Fruit fly (Drosophila melanogaster) whole organism, embryonic: ENCODE data around the gene Prim1.
A peak's percentile ranks its signal among the peaks of the same experiment; 100 is the strongest.

Experiments
- B-H1 ChIP-seq: fragments of 200-800 bp; sonication (Bioruptor generic); IDR thresholded peaks from 3 replicates; pipeline ENCODE4 v1.3.6; 2022; ENCODE audit warnings: missing biosample characterization, missing genetic modification characterization
- BEAF-32 ChIP-seq: fragments of 200-800 bp; sonication (Bioruptor generic); optimal IDR thresholded peaks from 3 replicates; lab custom pipeline; 2017; ENCODE audit warnings: missing biosample characterization, missing genetic modification characterization, mild to moderate bottlenecking, moderate library complexity, missing genetic modification reagents
- CG10543 ChIP-seq: fragments of 200-800 bp; sonication (Bioruptor generic); optimal IDR thresholded peaks from 3 replicates; lab custom pipeline; 2017; ENCODE audit warnings: missing biosample characterization, mild to moderate bottlenecking, missing genetic modification characterization, moderate library complexity
- CG11695 ChIP-seq: fragments of 200-800 bp; sonication (Bioruptor generic); IDR thresholded peaks from 3 replicates; pipeline ENCODE4 v1.3.6; 2022; ENCODE audit warnings: missing biosample characterization, missing genetic modification characterization
- CG12071 ChIP-seq: fragments of 200-800 bp; sonication (Bioruptor generic); optimal IDR thresholded peaks from 3 replicates; lab custom pipeline; 2018; ENCODE audit warnings: missing biosample characterization, mild to moderate bottlenecking, missing genetic modification characterization
- CG15479 ChIP-seq: fragments of 200-800 bp; sonication (Bioruptor generic); optimal IDR thresholded peaks from 3 replicates; lab custom pipeline; 2019; ENCODE audit warnings: missing biosample characterization, mild to moderate bottlenecking, missing genetic modification characterization, moderate library complexity
- CG15514 ChIP-seq: fragments of 200-800 bp; sonication (Bioruptor generic); optimal IDR thresholded peaks from 3 replicates; lab custom pipeline; 2017; ENCODE audit warnings: missing biosample characterization, missing genetic modification characterization, mild to moderate bottlenecking, moderate library complexity, missing genetic modification reagents
- CG17328 ChIP-seq: fragments of 200-800 bp; sonication (Bioruptor generic); IDR thresholded peaks from 2 replicates; pipeline ENCODE4 v1.3.6; 2022; ENCODE audit warnings: missing biosample characterization, missing genetic modification characterization
- CG1792 ChIP-seq: fragments of 200-800 bp; sonication (Bioruptor generic); optimal IDR thresholded peaks from 2 replicates; lab custom pipeline; 2016; ENCODE audit warnings: missing biosample characterization, missing genetic modification characterization
- CG2712 ChIP-seq: fragments of 200-800 bp; optimal IDR thresholded peaks from 3 replicates; lab custom pipeline; 2019; ENCODE audit warnings: missing biosample characterization, mild to moderate bottlenecking, missing genetic modification characterization, moderate library complexity
- CG34422 ChIP-seq: fragments of 200-800 bp; sonication (Bioruptor generic); IDR thresholded peaks from 3 replicates; pipeline ENCODE4 v1.3.6; 2022; ENCODE audit warnings: missing biosample characterization, missing genetic modification characterization
- CG4617 ChIP-seq: fragments of 200-800 bp; sonication (Bioruptor generic); optimal IDR thresholded peaks from 3 replicates; lab custom pipeline; 2016; ENCODE audit warnings: missing biosample characterization, missing genetic modification characterization, borderline replicate concordance
- CG5245 ChIP-seq: fragments of 200-800 bp; sonication (Bioruptor generic); optimal IDR thresholded peaks from 3 replicates; lab custom pipeline; 2016; ENCODE audit warnings: missing biosample characterization, missing genetic modification characterization
- CG6175 ChIP-seq: fragments of 200-800 bp; sonication (Bioruptor generic); IDR thresholded peaks from 3 replicates; pipeline ENCODE4 v1.3.6; 2022; ENCODE audit warnings: missing biosample characterization, missing genetic modification characterization
- CG8281 ChIP-seq: fragments of 200-800 bp; sonication (Bioruptor generic); optimal IDR thresholded peaks from 2 replicates; lab custom pipeline; 2018; ENCODE audit warnings: missing biosample characterization, mild to moderate bottlenecking, missing genetic modification characterization, moderate library complexity
- CkIIα-i1 ChIP-seq: fragments of 200-800 bp; sonication (Bioruptor generic); IDR thresholded peaks from 2 replicates; pipeline ENCODE4 v1.3.6; 2022; ENCODE audit warnings: missing biosample characterization, missing genetic modification characterization
- D ChIP-seq, 2 experiments: fragments of 200-800 bp in 1 of 2; fragments of >200 bp in 1 of 2; sonication (Bioruptor generic) in 1 of 2; optimal IDR thresholded peaks; 2 replicates in 1 of 2; 3 replicates in 1 of 2; lab custom pipeline; 2017; ENCODE audit warnings: mild to moderate bottlenecking in 1 of 2, missing biosample characterization in 1 of 2, missing genetic modification characterization in 1 of 2, missing genetic modification reagents in 1 of 2
- D19B ChIP-seq: fragments of 200-800 bp; sonication (Bioruptor generic); optimal IDR thresholded peaks from 2 replicates; lab custom pipeline; 2017; ENCODE audit warnings: missing biosample characterization, mild to moderate bottlenecking, missing genetic modification characterization
- Dfd ChIP-seq, 2 experiments: fragments of >200 bp; optimal IDR thresholded peaks; 2 replicates each; lab custom pipeline; 2017; ENCODE audit warnings: missing biosample characterization in 2 of 2, missing genetic modification characterization in 2 of 2
- Drgx ChIP-seq: fragments of 200-800 bp; sonication (Bioruptor generic); IDR thresholded peaks from 2 replicates; pipeline ENCODE4 v1.3.6; 2022; ENCODE audit warnings: missing biosample characterization, missing genetic modification characterization
- H15 ChIP-seq: fragments of 200-800 bp; sonication (Bioruptor generic); IDR thresholded peaks from 3 replicates; pipeline ENCODE4 v1.3.6; 2022; ENCODE audit warnings: missing biosample characterization, missing genetic modification characterization
- Hey ChIP-seq: fragments of 200-800 bp; sonication (Bioruptor generic); optimal IDR thresholded peaks from 3 replicates; lab custom pipeline; 2018; ENCODE audit warnings: missing biosample characterization, mild to moderate bottlenecking, missing genetic modification characterization
- Kr ChIP-seq: fragments of 200-800 bp; sonication (Bioruptor generic); optimal IDR thresholded peaks from 2 replicates; lab custom pipeline; 2017; ENCODE audit warnings: missing biosample characterization, mild to moderate bottlenecking, missing genetic modification characterization
- Max ChIP-seq: fragments of 200-800 bp; sonication (Bioruptor generic); optimal IDR thresholded peaks from 2 replicates; lab custom pipeline; 2016; ENCODE audit warnings: missing biosample characterization, mild to moderate bottlenecking, missing genetic modification characterization
- Oaz ChIP-seq: fragments of 200-800 bp; sonication (Bioruptor generic); IDR thresholded peaks from 2 replicates; pipeline ENCODE4 v1.3.6; 2022; ENCODE audit warnings: missing biosample characterization, missing genetic modification characterization
- Ravus ChIP-seq: fragments of 200-800 bp; sonication (Bioruptor generic); IDR thresholded peaks from 2 replicates; pipeline ENCODE4 v1.3.6; 2022; ENCODE audit warnings: missing biosample characterization, missing genetic modification characterization
- Rx ChIP-seq: fragments of 200-800 bp; sonication (Bioruptor generic); IDR thresholded peaks from 2 replicates; pipeline ENCODE4 v1.3.6; 2022; ENCODE audit warnings: missing biosample characterization, missing genetic modification characterization
- ash1 ChIP-seq: fragments of 200-800 bp; sonication (Bioruptor generic); optimal IDR thresholded peaks from 2 replicates; lab custom pipeline; 2018; ENCODE audit warnings: missing biosample characterization, mild to moderate bottlenecking, missing genetic modification characterization
- ato ChIP-seq: fragments of 200-800 bp; sonication (Bioruptor generic); IDR thresholded peaks from 2 replicates; pipeline ENCODE4 v1.3.6; 2022; ENCODE audit warnings: missing biosample characterization, missing genetic modification characterization; ENCODE audit not compliant: partially characterized antibody
- crc ChIP-seq: fragments of 200-800 bp; sonication (Bioruptor generic); optimal IDR thresholded peaks from 2 replicates; lab custom pipeline; 2016; ENCODE audit warnings: missing biosample characterization, missing genetic modification characterization
- eyg ChIP-seq: fragments of 200-800 bp; sonication (Bioruptor generic); optimal IDR thresholded peaks from 3 replicates; lab custom pipeline; 2016; ENCODE audit warnings: missing biosample characterization, missing genetic modification characterization
- gcm ChIP-seq: fragments of 200-800 bp; sonication (Bioruptor generic); optimal IDR thresholded peaks from 2 replicates; lab custom pipeline; 2019; ENCODE audit warnings: missing biosample characterization, mild to moderate bottlenecking, missing genetic modification characterization, moderate library complexity
- ham ChIP-seq: fragments of 200-800 bp; sonication (Bioruptor generic); IDR thresholded peaks from 2 replicates; pipeline ENCODE4 v1.3.6; 2022; ENCODE audit warnings: missing biosample characterization, missing genetic modification characterization
- jing ChIP-seq: fragments of 200-800 bp; sonication (Bioruptor generic); optimal IDR thresholded peaks from 2 replicates; lab custom pipeline; 2018; ENCODE audit warnings: missing biosample characterization, mild to moderate bottlenecking, missing genetic modification characterization
- lov ChIP-seq, 2 experiments: fragments of 200-800 bp in 1 of 2; fragments of >200 bp in 1 of 2; sonication (Bioruptor generic) in 1 of 2; IDR thresholded peaks in 1 of 2; optimal IDR thresholded peaks in 1 of 2; 2 replicates in 1 of 2; 3 replicates in 1 of 2; pipeline versions ENCODE4 v1.3.6 to Lab custom; 2017 to 2022; ENCODE audit warnings: missing biosample characterization in 1 of 2, missing genetic modification characterization in 1 of 2
- mam ChIP-seq: fragments of 200-800 bp; sonication (Bioruptor generic); optimal IDR thresholded peaks from 3 replicates; lab custom pipeline; 2016; ENCODE audit warnings: missing biosample characterization, missing genetic modification characterization
- nerfin-2 ChIP-seq: fragments of 200-800 bp; sonication (Bioruptor generic); IDR thresholded peaks from 2 replicates; pipeline ENCODE4 v1.3.6; 2022; ENCODE audit warnings: missing biosample characterization, missing genetic modification characterization; ENCODE audit not compliant: partially characterized antibody
- nom ChIP-seq: fragments of 200-800 bp; sonication (Bioruptor generic); optimal IDR thresholded peaks from 2 replicates; lab custom pipeline; 2017; ENCODE audit warnings: missing biosample characterization, missing genetic modification characterization, mild to moderate bottlenecking, moderate library complexity, missing genetic modification reagents
- pan ChIP-seq, 4 experiments: fragments of >200 bp in 3 of 4; fragments of 200-800 bp in 1 of 4; sonication (Bioruptor generic) in 1 of 4; optimal IDR thresholded peaks in 3 of 4; IDR thresholded peaks in 1 of 4; 2 replicates each; pipeline versions ENCODE4 v1.3.6 to Lab custom; 2017 to 2022; ENCODE audit warnings: missing biosample characterization in 2 of 4, missing genetic modification characterization in 2 of 4, mixed read lengths in 1 of 4
- scrt ChIP-seq: fragments of 200-800 bp; sonication (Bioruptor generic); optimal IDR thresholded peaks from 2 replicates; lab custom pipeline; 2018; ENCODE audit warnings: missing biosample characterization, mild to moderate bottlenecking, missing genetic modification characterization, moderate library complexity
- sim ChIP-seq: fragments of 200-800 bp; sonication (Bioruptor generic); IDR thresholded peaks from 2 replicates; pipeline ENCODE4 v1.3.6; 2022; ENCODE audit warnings: missing biosample characterization, missing genetic modification characterization
- tna ChIP-seq: fragments of 200-800 bp; sonication (Bioruptor generic); IDR thresholded peaks from 2 replicates; pipeline ENCODE4 v1.3.6; 2022; ENCODE audit warnings: missing biosample characterization, missing genetic modification characterization; ENCODE audit not compliant: partially characterized antibody
- trem ChIP-seq: fragments of 200-800 bp; optimal IDR thresholded peaks from 3 replicates; lab custom pipeline; 2019; ENCODE audit warnings: missing biosample characterization, mild to moderate bottlenecking, missing genetic modification characterization, moderate library complexity
- unpg ChIP-seq: fragments of 200-800 bp; sonication (Bioruptor generic); optimal IDR thresholded peaks from 3 replicates; lab custom pipeline; 2018; ENCODE audit warnings: missing biosample characterization, mild to moderate bottlenecking, missing genetic modification characterization, moderate library complexity
- z ChIP-seq: fragments of 200-800 bp; sonication (Bioruptor generic); IDR thresholded peaks from 3 replicates; pipeline ENCODE4 v1.3.6; 2022; ENCODE audit warnings: missing biosample characterization, missing genetic modification characterization
- zfh2 ChIP-seq: fragments of 200-800 bp; sonication (Bioruptor generic); optimal IDR thresholded peaks from 2 replicates; lab custom pipeline; 2016; ENCODE audit warnings: missing biosample characterization, missing genetic modification characterization

Prim1 gene

DNA sequence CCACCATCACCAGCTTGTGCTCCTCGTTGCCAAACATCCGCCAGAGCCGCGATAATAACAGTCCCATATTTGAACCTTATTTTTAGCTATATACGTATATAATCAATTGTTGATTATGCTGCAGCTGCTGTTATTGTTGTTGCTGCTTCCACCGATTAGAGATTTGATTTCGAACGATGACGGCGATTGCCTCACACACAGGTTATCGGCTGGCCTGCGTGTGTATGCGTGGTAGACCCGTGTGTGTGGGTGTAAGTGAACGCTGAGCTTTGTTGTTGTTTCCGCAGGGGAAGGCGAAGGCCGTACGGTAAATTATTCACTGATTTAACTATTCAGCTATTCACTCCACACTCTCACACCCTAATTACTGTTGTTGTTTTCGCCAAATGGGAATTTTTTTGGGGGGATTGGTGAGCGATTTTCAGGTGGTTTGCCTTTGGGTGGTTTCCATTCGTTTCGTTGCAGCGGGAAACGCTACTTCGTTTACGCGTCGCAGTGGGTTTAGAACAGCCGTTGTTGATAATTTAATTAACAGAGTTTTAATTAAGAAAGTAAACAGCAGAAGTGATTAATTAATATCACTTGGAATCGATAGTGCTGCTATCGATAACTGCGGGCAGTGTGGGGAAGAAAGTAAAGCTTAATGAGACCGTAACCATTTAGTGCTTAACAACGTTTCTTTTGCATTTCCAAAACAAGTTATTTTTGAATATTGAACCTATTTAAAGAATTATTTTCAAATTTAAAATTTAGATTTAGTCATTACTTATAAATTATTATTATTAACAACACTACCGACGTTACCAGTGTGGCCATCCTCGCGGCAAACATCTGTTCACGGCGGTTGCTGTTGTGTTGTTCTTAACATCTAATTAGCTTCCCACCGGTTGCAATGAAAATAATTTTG, 40.6 kb upstream of the Prim1 start, which contains the start of the genes Arl5 and CG13671 (continued):
- TF ChIP-seq crc (GFP tag; lab: Kevin White, UChicago) (no peak), CG10543 (GFP tag; lab: Kevin White, UChicago) (peak; percentile 60), CG15479 (GFP tag; lab: Kevin White, UChicago) (no peak), Dfd (GFP tag; optimal IDR thresholded peaks at IDR 0.05; lab: Kevin White, UChicago) (no peak), CG17328 (GFP tag; lab: Robert Waterston, UW) (peak; percentile 83), BEAF-32 (GFP tag; lab: Kevin White, UChicago) (peak; percentile 85), CG11695 (peak; percentile 75; the same call in 2 of the 3 replicates), D (optimal IDR thresholded peaks at IDR 0.05; lab: Kevin White, UChicago) (no peak), D (GFP tag; optimal IDR thresholded peaks at IDR 0.05; lab: Kevin White, UChicago) (peak; percentile 65), z (no peak), Kr (GFP tag; lab: Kevin White, UChicago) (no peak), pan (optimal IDR thresholded peaks at IDR 0.05; lab: Kevin White, UChicago) (no peak), pan (GFP tag; optimal IDR thresholded peaks at IDR 0.05 in 1 of 2, IDR thresholded peaks at IDR 0.05 in 1 of 2) (peak in 1 of 2 experiments; percentile 81), CG12071 (GFP tag; lab: Kevin White, UChicago) (no peak), ham (GFP tag; lab: Robert Waterston, UW) (no peak), zfh2 (GFP tag; lab: Kevin White, UChicago) (peak; percentile 80), ash1 (GFP tag; lab: Kevin White, UChicago) (no peak), jing (GFP tag; lab: Kevin White, UChicago) (peak; percentile 29), trem (tag; lab: Kevin White, UChicago) (peak; percentile 80), nom (GFP tag; lab: Kevin White, UChicago) (peak; percentile 1), nerfin-2 (GFP tag; lab: Robert Waterston, UW) (no peak; the same call in 1 of the 2 replicates), Ravus (peak; percentile 24), unpg (GFP tag; lab: Kevin White, UChicago) (peak; percentile 78), mam (GFP tag; lab: Kevin White, UChicago) (peak; percentile 73), CkIIα-i1 (GFP tag; lab: Robert Waterston, UW) (no peak), CG6175 (GFP tag; lab: Robert Waterston, UW) (0 out of 3 replicates have a peak, but pooled peaks have one; percentile 42), sim (GFP tag; lab: Robert Waterston, UW) (0 out of 2 replicates have a peak, but pooled peaks have one; percentile 30), eyg (GFP tag; lab: Kevin White, UChicago) (peak; percentile 7), gcm (GFP tag; lab: Kevin White, UChicago) (peak; percentile 51), Max (GFP tag; lab: Kevin White, UChicago) (peak; percentile 70), ato (peak; percentile 64), CG34422 (GFP tag; lab: Robert Waterston, UW) (peak; percentile 78), tna (no peak), CG8281 (no peak), B-H1 (peak; percentile 69; the same call in 1 of the 3 replicates), CG1792 (peak; percentile 54), CG5245 (peak; percentile 76), lov (optimal IDR thresholded peaks at IDR 0.05; lab: Kevin White, UChicago) (no peak), lov (GFP tag; IDR thresholded peaks at IDR 0.05; lab: Robert Waterston, UW) (no peak), CG2712 (tag; lab: Kevin White, UChicago) (peak; percentile 84), CG4617 (GFP tag; lab: Kevin White, UChicago) (peak; percentile 87), D19B (peak; percentile 15), H15 (peak; percentile 83), Oaz (GFP tag; lab: Robert Waterston, UW) (0 out of 2 replicates have a peak, but pooled peaks have one; percentile 30), scrt (GFP tag; lab: Kevin White, UChicago) (peak; percentile 59), Rx (GFP tag; lab: Robert Waterston, UW) (peak; percentile 70), Hey (tag; lab: Kevin White, UChicago) (no peak), Drgx (peak; percentile 70), CG15514 (GFP tag; lab: Kevin White, UChicago) (peak; percentile 76)
